Fruit fly (Drosophila melanogaster) whole organism, embryonic: Measurements from ENCODE around the gene CG6330.

Source experiments
- Awh ChIP-seq: fragments of 200-800 bp; sonication (Bioruptor generic); IDR thresholded peaks from 2 replicates; pipeline ENCODE4, ENCODE4 v1.3.6; 2022; ENCODE audit warnings: missing biosample characterization, missing genetic modification characterization
- CG10565 ChIP-seq: fragments of 200-800 bp; sonication (Bioruptor generic); optimal IDR thresholded peaks from 3 replicates; lab custom pipeline; 2016; ENCODE audit warnings: missing biosample characterization, mild to moderate bottlenecking, missing genetic modification characterization
- CG11695 ChIP-seq: fragments of 200-800 bp; sonication (Bioruptor generic); IDR thresholded peaks from 3 replicates; pipeline ENCODE4 v1.3.6; 2022; ENCODE audit warnings: missing biosample characterization, missing genetic modification characterization
- CG13123 ChIP-seq: fragments of 200-800 bp; sonication (Bioruptor generic); optimal IDR thresholded peaks from 2 replicates; lab custom pipeline; 2016; ENCODE audit warnings: missing biosample characterization, missing genetic modification characterization
- CG15269 ChIP-seq: fragments of 200-800 bp; sonication (Bioruptor generic); optimal IDR thresholded peaks from 2 replicates; lab custom pipeline; 2018; ENCODE audit warnings: missing biosample characterization, mild to moderate bottlenecking, missing genetic modification characterization, moderate library complexity
- CG15514 ChIP-seq: fragments of 200-800 bp; sonication (Bioruptor generic); optimal IDR thresholded peaks from 3 replicates; lab custom pipeline; 2017; ENCODE audit warnings: missing biosample characterization, missing genetic modification characterization, mild to moderate bottlenecking, moderate library complexity, missing genetic modification reagents
- CG17186 ChIP-seq: fragments of 200-800 bp; sonication (Bioruptor generic); optimal IDR thresholded peaks from 3 replicates; lab custom pipeline; 2017; ENCODE audit warnings: missing biosample characterization, missing genetic modification reagents, missing genetic modification characterization
- CG2678 ChIP-seq: fragments of 200-800 bp; sonication (Bioruptor generic); optimal IDR thresholded peaks from 3 replicates; lab custom pipeline; 2019; ENCODE audit warnings: missing biosample characterization, mild to moderate bottlenecking, missing genetic modification characterization, moderate library complexity
- CG33557 ChIP-seq: fragments of 200-800 bp; sonication (Bioruptor generic); optimal IDR thresholded peaks from 2 replicates; lab custom pipeline; 2019; ENCODE audit warnings: missing biosample characterization, mild to moderate bottlenecking, missing genetic modification characterization, moderate library complexity
- CG34376 ChIP-seq: fragments of 200-800 bp; sonication (Bioruptor generic); optimal IDR thresholded peaks from 2 replicates; lab custom pipeline; 2018; ENCODE audit warnings: missing biosample characterization, mild to moderate bottlenecking, missing genetic modification characterization
- CG3847 ChIP-seq: fragments of 200-800 bp; sonication (Bioruptor generic); IDR thresholded peaks from 2 replicates; pipeline ENCODE4 v1.3.6; 2022; ENCODE audit warnings: missing biosample characterization, missing genetic modification characterization
- CG5953 ChIP-seq: fragments of 200-800 bp; sonication (Bioruptor generic); IDR thresholded peaks from 2 replicates; pipeline ENCODE4 v1.3.6; 2022; ENCODE audit warnings: missing biosample characterization, missing genetic modification characterization
- CG6683 ChIP-seq: fragments of 200-800 bp; sonication (Bioruptor generic); optimal IDR thresholded peaks from 2 replicates; lab custom pipeline; 2017; ENCODE audit warnings: missing biosample characterization, mild to moderate bottlenecking, missing genetic modification characterization, missing genetic modification reagents
- CG7357 ChIP-seq: fragments of 200-800 bp; sonication (Bioruptor generic); IDR thresholded peaks from 3 replicates; pipeline ENCODE4 v1.3.6; 2022; ENCODE audit warnings: missing biosample characterization, missing genetic modification characterization
- CG7786 ChIP-seq: fragments of 200-800 bp; sonication (Bioruptor generic); optimal IDR thresholded peaks from 2 replicates; lab custom pipeline; 2016; ENCODE audit warnings: missing biosample characterization, missing genetic modification characterization
- CG8290 ChIP-seq, 3 experiments: fragments of 200-800 bp; sonication (Bioruptor generic); optimal IDR thresholded peaks; 2 replicates each; lab custom pipeline; 2016 to 2019; ENCODE audit warnings: missing biosample characterization in 3 of 3, missing genetic modification characterization in 3 of 3, mild to moderate bottlenecking in 2 of 3, moderate library complexity in 1 of 3
- CG9797 ChIP-seq: fragments of 200-800 bp; sonication (Bioruptor generic); optimal IDR thresholded peaks from 3 replicates; lab custom pipeline; 2018; ENCODE audit warnings: missing biosample characterization, mild to moderate bottlenecking, missing genetic modification characterization
- CG9817 ChIP-seq: fragments of 200-800 bp; sonication (Bioruptor generic); optimal IDR thresholded peaks from 2 replicates; lab custom pipeline; 2018; ENCODE audit warnings: missing biosample characterization, mild to moderate bottlenecking, missing genetic modification characterization, moderate library complexity
- Dip3 ChIP-seq: fragments of 200-800 bp; sonication (Bioruptor generic); optimal IDR thresholded peaks from 3 replicates; lab custom pipeline; 2016; ENCODE audit warnings: missing biosample characterization, missing genetic modification characterization
- Drgx ChIP-seq: fragments of 200-800 bp; sonication (Bioruptor generic); IDR thresholded peaks from 2 replicates; pipeline ENCODE4 v1.3.6; 2022; ENCODE audit warnings: missing biosample characterization, missing genetic modification characterization
- ERR ChIP-seq: fragments of 200-800 bp; sonication (Bioruptor generic); optimal IDR thresholded peaks from 2 replicates; lab custom pipeline; 2016; ENCODE audit warnings: missing biosample characterization, missing genetic modification characterization
- Elba2 ChIP-seq: fragments of 200-800 bp; sonication (Bioruptor generic); optimal IDR thresholded peaks from 3 replicates; lab custom pipeline; 2016; ENCODE audit warnings: missing biosample characterization, missing genetic modification characterization
- Ets65A ChIP-seq: fragments of 200-800 bp; sonication (Bioruptor generic); peaks from one replicate; lab custom pipeline; 2016; ENCODE audit warnings: missing biosample characterization, missing genetic modification characterization
- H2.0 ChIP-seq: fragments of 200-800 bp; sonication (Bioruptor generic); IDR thresholded peaks from 2 replicates; pipeline ENCODE4 v1.3.6; 2022; ENCODE audit warnings: missing biosample characterization, missing genetic modification characterization
- HLH3B ChIP-seq: fragments of 200-800 bp; sonication (Bioruptor generic); IDR thresholded peaks from 2 replicates; pipeline ENCODE4 v1.3.6; 2022; ENCODE audit warnings: missing biosample characterization, missing genetic modification characterization
- Hmr ChIP-seq: fragments of 200-800 bp; sonication (Bioruptor generic); optimal IDR thresholded peaks from 3 replicates; lab custom pipeline; 2017; ENCODE audit warnings: mild to moderate bottlenecking, missing biosample characterization, missing genetic modification reagents, missing genetic modification characterization
- Sin3A ChIP-seq: fragments of >200 bp; optimal IDR thresholded peaks from 2 replicates; lab custom pipeline; 2018
- Sox102F ChIP-seq: fragments of 200-800 bp; sonication (Bioruptor generic); optimal IDR thresholded peaks from 2 replicates; lab custom pipeline; 2018; ENCODE audit warnings: missing biosample characterization, mild to moderate bottlenecking, missing genetic modification characterization, moderate library complexity
- bsh ChIP-seq, 2 experiments: fragments of 200-800 bp; sonication (Bioruptor generic); optimal IDR thresholded peaks; 2 replicates each; lab custom pipeline; 2017 to 2018; ENCODE audit warnings: mild to moderate bottlenecking in 2 of 2, missing biosample characterization in 2 of 2, missing genetic modification characterization in 2 of 2, moderate library complexity in 1 of 2
- cato ChIP-seq: fragments of 200-800 bp; sonication (Bioruptor generic); optimal IDR thresholded peaks from 2 replicates; lab custom pipeline; 2016; ENCODE audit warnings: missing biosample characterization, missing genetic modification characterization, borderline replicate concordance
- dimm ChIP-seq: fragments of 200-800 bp; sonication (Bioruptor generic); IDR thresholded peaks from 2 replicates; pipeline ENCODE4 v1.3.6; 2022; ENCODE audit warnings: missing biosample characterization, missing genetic modification characterization
- dmrt99B ChIP-seq: fragments of 200-800 bp; sonication (Bioruptor generic); optimal IDR thresholded peaks from 2 replicates; lab custom pipeline; 2018; ENCODE audit warnings: missing biosample characterization, mild to moderate bottlenecking, missing genetic modification characterization, moderate library complexity
- dpn ChIP-seq, 2 experiments: fragments of 200-800 bp; sonication (Bioruptor generic); optimal IDR thresholded peaks; 3 replicates each; lab custom pipeline; 2016; ENCODE audit warnings: missing biosample characterization in 2 of 2, missing genetic modification characterization in 2 of 2
- fd3F ChIP-seq: fragments of 200-800 bp; sonication (Bioruptor generic); optimal IDR thresholded peaks from 2 replicates; lab custom pipeline; 2018; ENCODE audit warnings: missing biosample characterization, mild to moderate bottlenecking, missing genetic modification characterization, moderate library complexity
- ftz-f1 ChIP-seq: fragments of 200-800 bp; sonication (Bioruptor generic); optimal IDR thresholded peaks from 2 replicates; lab custom pipeline; 2016; ENCODE audit warnings: missing biosample characterization, missing genetic modification characterization
- fu2 ChIP-seq: fragments of 200-800 bp; sonication (Bioruptor generic); optimal IDR thresholded peaks from 2 replicates; lab custom pipeline; 2016; ENCODE audit warnings: missing biosample characterization, missing genetic modification characterization
- gcm2 ChIP-seq: fragments of 200-800 bp; sonication (Bioruptor generic); optimal IDR thresholded peaks from 2 replicates; lab custom pipeline; 2016; ENCODE audit warnings: missing biosample characterization, missing genetic modification characterization
- gem ChIP-seq: fragments of 200-800 bp; sonication (Bioruptor generic); optimal IDR thresholded peaks from 2 replicates; lab custom pipeline; 2019; ENCODE audit warnings: missing biosample characterization, mild to moderate bottlenecking, missing genetic modification characterization, moderate library complexity
- gsb ChIP-seq: fragments of 200-800 bp; sonication (Bioruptor generic); IDR thresholded peaks from 2 replicates; pipeline ENCODE4 v1.3.6; 2022; ENCODE audit warnings: missing biosample characterization, missing genetic modification characterization
- gsb-n ChIP-seq: fragments of 200-800 bp; sonication (Bioruptor generic); optimal IDR thresholded peaks from 3 replicates; lab custom pipeline; 2018; ENCODE audit warnings: missing biosample characterization, mild to moderate bottlenecking, missing genetic modification characterization
- lilli ChIP-seq: fragments of 200-800 bp; sonication (Bioruptor generic); optimal IDR thresholded peaks from 3 replicates; lab custom pipeline; 2016; ENCODE audit warnings: missing biosample characterization, missing genetic modification characterization
- luna ChIP-seq: fragments of 200-800 bp; sonication (Bioruptor generic); optimal IDR thresholded peaks from 2 replicates; lab custom pipeline; 2016; ENCODE audit warnings: missing biosample characterization, missing genetic modification characterization
- maf-S ChIP-seq: fragments of 200-800 bp; sonication (Bioruptor generic); optimal IDR thresholded peaks from 2 replicates; lab custom pipeline; 2016; ENCODE audit warnings: missing biosample characterization, missing genetic modification characterization
- mld ChIP-seq: fragments of 200-800 bp; sonication (Bioruptor generic); IDR thresholded peaks from 3 replicates; pipeline ENCODE4 v1.3.6; 2022; ENCODE audit warnings: missing biosample characterization, missing genetic modification characterization; ENCODE audit not compliant: partially characterized antibody
- pho ChIP-seq: fragments of 200-800 bp; sonication (Bioruptor generic); optimal IDR thresholded peaks from 2 replicates; lab custom pipeline; 2016; ENCODE audit warnings: missing biosample characterization, missing genetic modification characterization
- prd ChIP-seq, 3 experiments: fragments of >200 bp in 2 of 3; fragments of 200-800 bp in 1 of 3; sonication (Bioruptor generic) in 1 of 3; optimal IDR thresholded peaks in 2 of 3; IDR thresholded peaks in 1 of 3; 2 replicates in 2 of 3; 3 replicates in 1 of 3; pipeline versions ENCODE4 v1.3.6 to Lab custom; 2017 to 2022; ENCODE audit warnings: missing biosample characterization in 1 of 3, missing genetic modification characterization in 1 of 3
- tin ChIP-seq: fragments of 200-800 bp; sonication (Bioruptor generic); optimal IDR thresholded peaks from 3 replicates; lab custom pipeline; 2016; ENCODE audit warnings: missing biosample characterization, missing genetic modification characterization
- twi ChIP-seq: fragments of 200-800 bp; optimal IDR thresholded peaks from 2 replicates; lab custom pipeline; 2019; ENCODE audit warnings: missing biosample characterization, mild to moderate bottlenecking, missing genetic modification characterization, moderate library complexity
- tx ChIP-seq: fragments of 200-800 bp; sonication (Bioruptor generic); optimal IDR thresholded peaks from 2 replicates; lab custom pipeline; 2016; ENCODE audit warnings: missing biosample characterization, missing genetic modification characterization
- zen ChIP-seq: fragments of 200-800 bp; sonication (Bioruptor generic); optimal IDR thresholded peaks from 3 replicates; lab custom pipeline; 2018; ENCODE audit warnings: missing biosample characterization, mild to moderate bottlenecking, missing genetic modification characterization, moderate library complexity

CG6330 gene

dm6 chr3R:26953478-26953874 is 4.8 kb downstream of the CG6330 start (continued):
- TF ChIP-seq CG11695 (GFP tag; lab: Robert Waterston, UW) (peak; percentile 12; the same call in 1 of the 3 replicates), fu2 (GFP tag; lab: Kevin White, UChicago) (peak; percentile 43), CG15269 (tag; lab: Kevin White, UChicago) (no peak), Drgx (GFP tag; lab: Robert Waterston, UW) (peak; percentile 91), Sin3A (lab: Kevin White, UChicago) (no peak), lilli (GFP tag; lab: Kevin White, UChicago) (peak; percentile 43), tx (GFP tag; lab: Kevin White, UChicago) (peak; percentile 12), ftz-f1 (GFP tag; lab: Kevin White, UChicago) (no peak), cato (GFP tag; lab: Kevin White, UChicago) (peak; percentile 32), dmrt99B (peak; percentile 25), CG8290 (GFP tag; optimal IDR thresholded peaks at IDR 0.05; lab: Kevin White, UChicago) (no peak), CG8290 (tag; optimal IDR thresholded peaks at IDR 0.05; lab: Kevin White, UChicago) (peak in 1 of 2 experiments; percentile 13), Elba2 (no peak), H2.0 (GFP tag; lab: Robert Waterston, UW) (peak; percentile 7; the same call in 1 of the 2 replicates), pho (GFP tag; lab: Kevin White, UChicago) (peak; percentile 64), fd3F (GFP tag; lab: Kevin White, UChicago) (peak; percentile 31), gcm2 (GFP tag; lab: Kevin White, UChicago) (peak; percentile 16), CG15514 (no peak), Hmr (GFP tag; lab: Kevin White, UChicago) (no peak), twi (tag; lab: Kevin White, UChicago) (no peak), maf-S (GFP tag; lab: Kevin White, UChicago) (peak; percentile 30), CG17186 (no peak), zen (no peak), ERR (GFP tag; lab: Kevin White, UChicago) (no peak), tin (GFP tag; lab: Kevin White, UChicago) (no peak), CG5953 (GFP tag; lab: Robert Waterston, UW) (no peak), CG7357 (no peak), CG2678 (tag; lab: Kevin White, UChicago) (peak; percentile 8), Dip3 (GFP tag; lab: Kevin White, UChicago) (peak; percentile 1), dpn (GFP tag; optimal IDR thresholded peaks at IDR 0.05; lab: Kevin White, UChicago) (peak in 1 of 2 experiments; percentile 49), CG34376 (GFP tag; lab: Kevin White, UChicago) (no peak), prd (optimal IDR thresholded peaks at IDR 0.05; lab: Kevin White, UChicago) (no peak), prd (GFP tag; IDR thresholded peaks at IDR 0.05; lab: Robert Waterston, UW) (0 out of 3 replicates have a peak, but pooled peaks have one; percentile 23), luna (GFP tag; lab: Kevin White, UChicago) (no peak), gsb (GFP tag; lab: Robert Waterston, UW) (0 out of 2 replicates have a peak, but pooled peaks have one; percentile 21), gsb-n (no peak), CG7786 (GFP tag; lab: Kevin White, UChicago) (peak; percentile 30), CG9817 (peak; percentile 31), dimm (GFP tag; lab: Robert Waterston, UW) (no peak), HLH3B (GFP tag; lab: Robert Waterston, UW) (0 out of 2 replicates have a peak, but pooled peaks have one; percentile 6), Awh (GFP tag; lab: Robert Waterston, UW) (no peak), CG9797 (GFP tag; lab: Kevin White, UChicago) (no peak), CG6683 (GFP tag; lab: Kevin White, UChicago) (no peak), gem (tag; lab: Kevin White, UChicago) (peak; percentile 45), Sox102F (GFP tag; lab: Kevin White, UChicago) (peak; percentile 63), Ets65A (peak; percentile 94), CG33557 (GFP tag; lab: Kevin White, UChicago) (no peak), bsh (GFP tag; optimal IDR thresholded peaks at IDR 0.05; lab: Kevin White, UChicago) (peak in 1 of 2 experiments; percentile 70), CG13123 (GFP tag; lab: Kevin White, UChicago) (no peak), CG10565 (no peak), CG3847 (GFP tag; lab: Robert Waterston, UW) (peak; percentile 27), mld (GFP tag; lab: Robert Waterston, UW) (no peak)
